Worm (Caenorhabditis elegans): ENCODE results near the gene aakg-3.

The aakg-3 gene

DNA sequence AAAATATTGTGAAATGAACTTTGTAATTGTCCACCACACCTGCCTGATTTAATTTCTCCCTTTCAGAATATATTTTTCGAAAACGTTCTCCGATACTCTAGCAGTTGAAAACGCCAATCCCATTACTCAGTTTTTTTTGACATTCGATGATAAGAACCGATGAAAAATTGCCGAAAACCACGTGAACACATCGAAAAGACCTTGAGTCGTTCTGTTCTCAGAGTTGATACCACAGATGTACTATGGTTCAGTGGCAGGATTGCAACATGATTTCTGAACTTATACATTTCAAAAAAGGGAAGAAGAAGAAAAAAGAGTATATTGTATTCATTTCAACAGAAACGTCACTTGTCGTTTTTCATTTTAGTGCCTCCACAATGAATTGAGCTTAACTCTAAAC, 43.7 kb downstream of the aakg-3 start:
- TF ChIP-seq sma-3 (GFP tag; optimal IDR thresholded peaks at IDR 0.05) (no peak), peb-1 (tag; optimal IDR thresholded peaks at IDR 0.05) (no peak), ztf-4 (tag; optimal IDR thresholded peaks at IDR 0.05) (no peak), sma-9 (GFP tag; optimal IDR thresholded peaks at IDR 0.05) (peak; percentile 17), sma-9 (tag; optimal IDR thresholded peaks at IDR 0.05) (no peak), unc-39 (tag; optimal IDR thresholded peaks at IDR 0.05) (no peak), ztf-11 (tag; optimal IDR thresholded peaks at IDR 0.05) (no peak)

DNA sequence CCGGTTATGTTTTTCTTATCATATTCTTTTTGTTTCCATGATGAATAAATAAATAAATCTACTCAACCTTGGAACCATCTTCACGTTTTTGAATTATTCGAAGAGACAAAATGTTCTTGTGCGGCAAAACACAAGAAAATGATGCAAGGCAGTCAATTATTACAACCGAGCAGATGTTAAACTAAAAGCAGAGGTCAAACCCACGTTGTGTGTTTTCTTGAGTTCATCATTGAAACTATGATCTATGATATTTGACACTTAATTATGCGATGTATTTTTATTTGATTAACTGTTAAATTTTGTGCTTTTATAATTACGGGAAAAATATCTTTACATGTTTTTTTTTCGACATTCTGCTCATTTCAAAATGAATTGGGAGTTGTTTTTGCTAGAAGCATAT, 45.2 kb downstream of the aakg-3 start:
- no peak for TF ChIP-seq C34F6.9 (tag; optimal IDR thresholded peaks at IDR 0.05)
- TF ChIP-seq dmd-4 (tag; optimal IDR thresholded peaks at IDR 0.05): no peak
- peak; percentile 67 for TF ChIP-seq nhr-129 (tag; optimal IDR thresholded peaks at IDR 0.05)
- TF ChIP-seq ceh-82 (tag; optimal IDR thresholded peaks at IDR 0.05): no peak
- TF ChIP-seq blmp-1 (tag; optimal IDR thresholded peaks at IDR 0.05; ENCODE audit: insufficient read depth): no peak
- TF ChIP-seq F13H6.1 (tag; optimal IDR thresholded peaks at IDR 0.05): peak; percentile 36
- TF ChIP-seq sma-9 (GFP tag; optimal IDR thresholded peaks at IDR 0.05): peak; percentile 68
- no peak for TF ChIP-seq sma-9 (tag; optimal IDR thresholded peaks at IDR 0.05)
- no peak for TF ChIP-seq lin-39 (tag; optimal IDR thresholded peaks at IDR 0.05)
- TF ChIP-seq R02D3.7 (tag; optimal IDR thresholded peaks at IDR 0.05): no peak
- TF ChIP-seq lsy-2 (tag; optimal IDR thresholded peaks at IDR 0.05): peak in 1 of 2 experiments; percentile 14

DNA sequence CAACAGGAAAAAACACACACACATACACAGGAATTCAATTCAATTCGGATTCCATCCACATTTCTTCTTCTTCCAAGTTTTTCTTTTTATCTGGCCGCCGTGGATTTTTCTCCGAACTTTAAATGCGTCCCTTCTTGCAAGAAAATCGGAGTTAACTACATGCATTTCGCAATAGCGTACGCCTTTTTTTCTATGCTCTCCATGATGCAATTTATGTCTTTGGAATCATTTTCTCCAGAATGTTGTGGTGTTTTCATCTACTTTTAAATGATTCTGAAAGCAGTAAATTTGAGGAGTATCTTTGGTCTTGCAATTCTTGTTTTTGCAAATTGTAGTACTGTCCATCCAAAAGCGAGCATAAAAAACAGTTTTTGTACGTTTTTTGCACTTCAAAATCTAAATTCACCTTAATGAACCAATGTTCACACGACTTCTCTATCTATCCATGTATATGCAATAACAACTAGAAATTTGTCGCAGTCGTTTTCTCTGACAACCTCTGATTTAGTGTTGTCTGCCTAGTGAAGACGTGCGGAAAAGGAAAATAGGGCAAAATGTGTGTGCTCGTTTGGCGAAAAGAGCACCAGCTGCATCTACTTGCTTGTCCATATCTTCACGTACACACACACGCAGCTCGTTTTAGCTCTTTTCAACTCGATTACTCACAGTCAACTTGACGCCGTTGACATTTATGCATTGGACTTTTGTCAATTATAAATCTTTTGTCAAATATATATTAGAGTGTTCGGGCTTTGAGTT, 46.3 kb downstream of the aakg-3 start:
- no peak for TF ChIP-seq dmd-4 (tag; optimal IDR thresholded peaks at IDR 0.05)
- TF ChIP-seq skn-1 (tag; optimal IDR thresholded peaks at IDR 0.05): no peak
- TF ChIP-seq sma-9 (GFP tag; optimal IDR thresholded peaks at IDR 0.05): peak; percentile 10
- no peak for TF ChIP-seq sma-9 (tag; optimal IDR thresholded peaks at IDR 0.05)
- peak; percentile 22 for TF ChIP-seq lin-11 (tag; optimal IDR thresholded peaks at IDR 0.05)
- TF ChIP-seq gmeb-1 (tag; optimal IDR thresholded peaks at IDR 0.05): no peak
- no peak for TF ChIP-seq ceh-82 (tag; optimal IDR thresholded peaks at IDR 0.05)
- TF ChIP-seq C34F6.9 (tag; optimal IDR thresholded peaks at IDR 0.05): peak; percentile 40
- TF ChIP-seq unc-55 (GFP tag; optimal IDR thresholded peaks at IDR 0.05): peak; percentile 50
- peak; percentile 93 for TF ChIP-seq nhr-129 (tag; optimal IDR thresholded peaks at IDR 0.05)
- TF ChIP-seq mab-5 (tag; optimal IDR thresholded peaks at IDR 0.05): no peak

DNA sequence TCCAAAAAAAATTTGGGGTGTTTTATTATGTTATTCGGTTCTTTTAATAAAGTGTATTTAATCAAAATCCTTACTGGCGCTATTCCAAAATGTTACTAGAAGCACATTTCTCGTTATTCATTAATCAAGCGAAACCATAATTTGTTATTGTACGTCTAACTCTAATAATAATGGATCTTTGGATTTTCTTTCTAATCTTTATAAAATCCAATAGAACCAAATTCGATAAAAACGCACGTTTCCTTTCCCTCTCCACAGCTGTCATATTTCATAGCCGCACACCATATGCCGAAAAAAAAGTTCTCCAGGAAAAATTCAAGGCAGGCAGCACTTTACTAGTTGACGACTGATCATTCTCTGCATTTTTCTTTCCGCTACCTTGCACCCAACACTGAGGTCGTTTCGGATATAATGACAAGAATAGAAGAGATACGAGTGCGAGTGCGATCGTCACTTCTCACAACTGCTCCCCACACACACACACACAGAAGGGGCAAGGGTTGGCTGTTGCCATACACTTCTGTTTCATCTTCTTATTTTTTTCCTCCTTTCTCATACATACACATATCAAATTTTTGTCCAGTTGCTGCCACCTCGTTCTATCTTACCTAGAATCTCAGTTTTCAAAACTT, 47.4 kb downstream of the aakg-3 start:
- TF ChIP-seq aly-2 (tag; optimal IDR thresholded peaks at IDR 0.05) (no peak), unc-39 (tag; optimal IDR thresholded peaks at IDR 0.05) (no peak), C34F6.9 (tag; optimal IDR thresholded peaks at IDR 0.05) (peak; percentile 17), Y55F3AM.14 (GFP tag; optimal IDR thresholded peaks at IDR 0.05) (no peak), mbf-1 (tag; optimal IDR thresholded peaks at IDR 0.05) (no peak), ceh-82 (tag; optimal IDR thresholded peaks at IDR 0.05) (no peak), sma-9 (GFP tag; optimal IDR thresholded peaks at IDR 0.05) (peak; percentile 78), sma-9 (tag; optimal IDR thresholded peaks at IDR 0.05) (no peak), nhr-6 (tag; optimal IDR thresholded peaks at IDR 0.05) (no peak), lin-11 (tag; optimal IDR thresholded peaks at IDR 0.05) (no peak), F13H6.1 (tag; optimal IDR thresholded peaks at IDR 0.05) (peak; percentile 33), lsy-2 (tag; optimal IDR thresholded peaks at IDR 0.05) (peak in 1 of 2 experiments; percentile 10), nhr-129 (tag; optimal IDR thresholded peaks at IDR 0.05) (peak; percentile 65), nhr-21 (tag; optimal IDR thresholded peaks at IDR 0.05) (no peak), ama-1 (optimal IDR thresholded peaks at IDR 0.05) (peak; percentile 54), fos-1 (tag; optimal IDR thresholded peaks at IDR 0.05) (no peak), ztf-1 (GFP tag; conservative IDR thresholded peaks at IDR 0.05) (no peak), ztf-4 (tag; optimal IDR thresholded peaks at IDR 0.05) (peak; percentile 13), sma-3 (GFP tag; optimal IDR thresholded peaks at IDR 0.05) (no peak), egl-27 (tag; optimal IDR thresholded peaks at IDR 0.05) (no peak), elt-3 (tag; optimal IDR thresholded peaks at IDR 0.05) (no peak), mdl-1 (tag; optimal IDR thresholded peaks at IDR 0.05) (no peak), R02D3.7 (tag; optimal IDR thresholded peaks at IDR 0.05) (no peak), mab-5 (tag; optimal IDR thresholded peaks at IDR 0.05) (no peak)

All from whole organism, L2 larva.